Fruit fly (Drosophila melanogaster) Kc167 (cell line): ENCODE data around the gene bowl.

Experiments used
- Myc ChIP-seq: fragments of >200 bp; optimal IDR thresholded peaks from 2 replicates; lab custom pipeline; 2017; ENCODE audit warnings: missing external identifiers
- Sin3A ChIP-seq: fragments of >200 bp; optimal IDR thresholded peaks from 2 replicates; lab custom pipeline; 2018; ENCODE audit warnings: missing external identifiers
- h ChIP-seq: fragments of >200 bp; optimal IDR thresholded peaks from 3 replicates; lab custom pipeline; 2018; ENCODE audit warnings: missing external identifiers
- psq ChIP-seq: fragments of >200 bp; optimal IDR thresholded peaks from 2 replicates; lab custom pipeline; 2017; ENCODE audit warnings: missing external identifiers
- ttk ChIP-seq: sonication (Bioruptor generic); optimal IDR thresholded peaks from 2 replicates; lab custom pipeline; 2017; ENCODE audit warnings: missing external identifiers

DNA sequence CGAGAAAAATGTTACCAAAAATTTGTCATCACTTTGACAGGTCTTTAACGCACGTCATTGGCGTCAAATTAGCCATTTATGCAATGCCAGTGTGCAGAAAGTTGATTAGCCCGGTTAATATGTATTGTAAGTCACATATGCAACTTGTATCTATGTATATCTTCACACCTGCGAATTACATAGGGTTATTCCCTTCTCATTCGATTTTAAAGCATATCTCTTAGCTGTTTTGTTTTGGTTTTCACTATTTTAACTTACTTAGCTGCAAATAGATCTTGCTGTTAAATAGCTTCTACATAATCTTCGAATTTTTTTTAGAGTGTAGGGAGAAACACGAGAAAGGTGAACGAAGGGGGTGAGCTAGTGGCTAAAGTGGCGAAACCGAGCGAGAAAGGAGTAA, 40.4 kb upstream of the bowl start:
- TF ChIP-seq Myc (lab: Kevin White, UChicago) (no peak), Sin3A (lab: Kevin White, UChicago) (no peak), ttk (lab: Kevin White, UChicago) (no peak), h (lab: Kevin White, UChicago) (no peak), psq (no peak)
